Worm (Caenorhabditis elegans) whole organism, L4 larva: ENCODE measurements around the gene ceh-76.
A peak's percentile ranks its signal among the peaks of the same experiment; 100 is the strongest.

Source experiments
- D1046.2 ChIP-seq: fragments of 200-800 bp; sonication (Bioruptor generic); IDR thresholded peaks from 2 replicates; pipeline ENCODE4 v1.3.6; 2022; ENCODE audit warnings: missing genetic modification characterization, missing compliant biosample characterization
- F44E2.7 ChIP-seq: fragments of 200-800 bp; sonication (Bioruptor generic); IDR thresholded peaks from 2 replicates; pipeline ENCODE4 v2.1.2; 2022; ENCODE audit warnings: missing genetic modification characterization, missing compliant biosample characterization
- T26A8.4 ChIP-seq: fragments of 200-800 bp; sonication (Bioruptor generic); IDR thresholded peaks from 2 replicates; pipeline ENCODE4 v1.3.6; 2022; ENCODE audit warnings: missing genetic modification characterization, missing compliant biosample characterization
- Y48G9A.11 ChIP-seq: fragments of 200-800 bp; sonication (Bioruptor generic); IDR thresholded peaks from 2 replicates; pipeline ENCODE4 v1.3.6; 2022; ENCODE audit warnings: missing genetic modification reagents, missing genetic modification characterization, missing compliant biosample characterization
- Y5F2A.4 ChIP-seq: fragments of 200-800 bp; sonication (Bioruptor generic); optimal IDR thresholded peaks from 2 replicates; lab custom pipeline; 2018; ENCODE audit warnings: mild to moderate bottlenecking, missing genetic modification characterization, missing compliant biosample characterization
- Y75B8A.6 ChIP-seq: fragments of 200-800 bp; sonication (Bioruptor generic); IDR thresholded peaks from 2 replicates; pipeline ENCODE4 v1.3.6; 2022; ENCODE audit warnings: missing genetic modification reagents, missing genetic modification characterization, missing compliant biosample characterization
- ZK337.2 ChIP-seq: fragments of 200-800 bp; sonication (Bioruptor generic); IDR thresholded peaks from 2 replicates; pipeline ENCODE4 v1.3.6; 2022; ENCODE audit warnings: missing genetic modification reagents, missing genetic modification characterization, missing compliant biosample characterization
- aha-1 ChIP-seq: fragments of 150-350 bp; peaks from one replicate; lab custom pipeline; 2014; ENCODE audit warnings: missing biosample characterization, missing genetic modification characterization
- ceh-32 ChIP-seq: sonication (generic microtip); optimal IDR thresholded peaks from 2 replicates; lab custom pipeline; 2016; ENCODE audit warnings: mild to moderate bottlenecking, missing genetic modification characterization, missing compliant biosample characterization; ENCODE audit not compliant: poor library complexity
- ceh-62 ChIP-seq: sonication (generic microtip); optimal IDR thresholded peaks from 2 replicates; lab custom pipeline; 2017; ENCODE audit warnings: missing biosample characterization, missing genetic modification characterization
- ctbp-1 ChIP-seq: fragments of 200-800 bp; sonication (Bioruptor generic); IDR thresholded peaks from 2 replicates; pipeline ENCODE4 v1.3.6; 2022; ENCODE audit warnings: missing genetic modification reagents, missing genetic modification characterization, missing compliant biosample characterization
- daf-16 ChIP-seq, 3 experiments: sonication (generic microtip); optimal IDR thresholded peaks; 2 replicates each; lab custom pipeline; 2016 to 2017; ENCODE audit warnings: missing genetic modification characterization in 3 of 3, missing genetic modification reagents in 3 of 3, mild to moderate bottlenecking in 2 of 3, missing compliant biosample characterization in 2 of 3, missing biosample characterization in 1 of 3, moderate library complexity in 1 of 3
- dmd-6 ChIP-seq: fragments of 200-800 bp; sonication (Bioruptor generic); IDR thresholded peaks from 2 replicates; pipeline ENCODE4 v1.3.6; 2022; ENCODE audit warnings: missing genetic modification reagents, missing genetic modification characterization, missing compliant biosample characterization
- dmd-8 ChIP-seq: fragments of 200-800 bp; sonication (Bioruptor generic); IDR thresholded peaks from 2 replicates; pipeline ENCODE4 v1.3.6; 2022; ENCODE audit warnings: missing genetic modification characterization, missing compliant biosample characterization
- dve-1 ChIP-seq: sonication (generic microtip); optimal IDR thresholded peaks from 2 replicates; lab custom pipeline; 2017; ENCODE audit warnings: antibody characterized with exemption, mild to moderate bottlenecking, missing genetic modification characterization, missing compliant biosample characterization; ENCODE audit not compliant: insufficient read depth
- egl-43 ChIP-seq: fragments of 200-800 bp; sonication (Bioruptor generic); IDR thresholded peaks from 2 replicates; pipeline ENCODE4 v1.3.6; 2022; ENCODE audit warnings: missing genetic modification reagents, missing genetic modification characterization, missing compliant biosample characterization
- fkh-10 ChIP-seq: fragments of 150-350 bp; optimal IDR thresholded peaks from 2 replicates; lab custom pipeline; 2014; ENCODE audit warnings: missing biosample characterization, missing genetic modification reagents, missing genetic modification characterization
- gei-8 ChIP-seq: fragments of 200-800 bp; sonication (Bioruptor generic); optimal IDR thresholded peaks from 2 replicates; lab custom pipeline; 2018; ENCODE audit warnings: mild to moderate bottlenecking, missing genetic modification characterization, missing compliant biosample characterization
- hif-1 ChIP-seq, 2 experiments: sonication (generic microtip); optimal IDR thresholded peaks; 2 replicates each; lab custom pipeline; 2016 to 2017; ENCODE audit warnings: missing compliant biosample characterization in 2 of 2, missing genetic modification characterization in 2 of 2, missing genetic modification reagents in 2 of 2, missing genotype in 2 of 2, mild to moderate bottlenecking in 1 of 2
- hlh-11 ChIP-seq: fragments of 200-800 bp; sonication (Bioruptor generic); optimal IDR thresholded peaks from 2 replicates; lab custom pipeline; 2018; ENCODE audit warnings: mild to moderate bottlenecking, missing genetic modification characterization, missing compliant biosample characterization
- hlh-30 ChIP-seq: sonication (generic microtip); optimal IDR thresholded peaks from 2 replicates; lab custom pipeline; 2017; ENCODE audit warnings: antibody characterized with exemption, mild to moderate bottlenecking, missing genetic modification characterization, missing compliant biosample characterization; ENCODE audit not compliant: insufficient read depth
- lim-7 ChIP-seq: fragments of 200-800 bp; sonication (Bioruptor generic); IDR thresholded peaks from 2 replicates; pipeline ENCODE4 v1.3.6; 2022; ENCODE audit warnings: missing genetic modification characterization, missing compliant biosample characterization
- lin-13 ChIP-seq: fragments of 150-350 bp; optimal IDR thresholded peaks from 2 replicates; lab custom pipeline; 2014; ENCODE audit warnings: missing biosample characterization, missing genetic modification reagents, missing genetic modification characterization
- lin-29 ChIP-seq: fragments of 200-800 bp; sonication (Bioruptor generic); IDR thresholded peaks from 2 replicates; pipeline ENCODE4 v1.3.6; 2022; ENCODE audit warnings: missing genetic modification reagents, missing genetic modification characterization, missing compliant biosample characterization
- lin-39 ChIP-seq: fragments of 150-350 bp; optimal IDR thresholded peaks from 2 replicates; lab custom pipeline; 2014; ENCODE audit warnings: missing biosample characterization, missing genetic modification reagents, missing genetic modification characterization
- lsy-2 ChIP-seq, 2 experiments: fragments of 150-350 bp in 1 of 2; sonication (generic microtip) in 1 of 2; optimal IDR thresholded peaks; 2 replicates each; lab custom pipeline; 2014 to 2017; ENCODE audit warnings: missing biosample characterization in 2 of 2, missing genetic modification characterization in 2 of 2
- madf-5 ChIP-seq, 2 experiments: fragments of 200-800 bp; sonication (Bioruptor generic); IDR thresholded peaks; 2 replicates each; pipeline ENCODE4 v1.3.6; 2022; ENCODE audit warnings: missing compliant biosample characterization in 2 of 2, missing genetic modification characterization in 2 of 2
- madf-9 ChIP-seq: fragments of 200-800 bp; sonication (Bioruptor generic); conservative IDR thresholded peaks from 2 replicates; pipeline ENCODE4 v1.3.6; 2022; ENCODE audit warnings: missing genetic modification reagents, missing genetic modification characterization, missing compliant biosample characterization
- mep-1 ChIP-seq: fragments of 150-350 bp; sonication (generic microtip); optimal IDR thresholded peaks from 3 replicates; lab custom pipeline; 2014; ENCODE audit warnings: missing biosample characterization, missing genetic modification characterization
- mes-2 ChIP-seq: sonication (generic microtip); optimal IDR thresholded peaks from 2 replicates; lab custom pipeline; 2016; ENCODE audit warnings: missing genotype, mild to moderate bottlenecking, missing genetic modification characterization, missing compliant biosample characterization; ENCODE audit not compliant: poor library complexity, severe bottlenecking
- mxl-2 ChIP-seq: fragments of 200-800 bp; sonication (Bioruptor generic); conservative IDR thresholded peaks from 2 replicates; pipeline ENCODE4 v1.3.6; 2022; ENCODE audit warnings: missing genetic modification reagents, missing genetic modification characterization, missing compliant biosample characterization
- mxl-3 ChIP-seq: fragments of 200-800 bp; sonication (Bioruptor generic); optimal IDR thresholded peaks from 2 replicates; lab custom pipeline; 2018; ENCODE audit warnings: mild to moderate bottlenecking, missing genetic modification characterization, missing compliant biosample characterization
- nhr-11 ChIP-seq: fragments of 150-350 bp; optimal IDR thresholded peaks from 2 replicates; lab custom pipeline; 2014; ENCODE audit warnings: missing biosample characterization, missing genetic modification characterization
- nhr-237 ChIP-seq: sonication (generic microtip); optimal IDR thresholded peaks from 2 replicates; lab custom pipeline; 2017; ENCODE audit warnings: missing biosample characterization, missing genetic modification characterization
- nhr-28 ChIP-seq: fragments of 150-350 bp; optimal IDR thresholded peaks from 2 replicates; lab custom pipeline; 2014; ENCODE audit warnings: missing biosample characterization, missing genetic modification characterization
- nhr-6 ChIP-seq: fragments of 150-350 bp; optimal IDR thresholded peaks from 2 replicates; lab custom pipeline; 2014; ENCODE audit warnings: missing biosample characterization, missing genetic modification characterization
- nhr-76 ChIP-seq: fragments of 150-350 bp; optimal IDR thresholded peaks from 2 replicates; lab custom pipeline; 2014; ENCODE audit warnings: missing biosample characterization, missing genetic modification characterization
- pha-4 ChIP-seq, 2 experiments: fragments of 150-350 bp in 1 of 2; fragments of 200-800 bp in 1 of 2; sonication (Bioruptor generic) in 1 of 2; IDR thresholded peaks in 1 of 2; optimal IDR thresholded peaks in 1 of 2; 2 replicates each; pipeline versions ENCODE4 v1.3.6 to Lab custom; 2014 to 2022; ENCODE audit warnings: missing genetic modification characterization in 2 of 2, missing genetic modification reagents in 2 of 2, missing biosample characterization in 1 of 2, missing compliant biosample characterization in 1 of 2
- pqm-1 ChIP-seq: sonication (generic microtip); optimal IDR thresholded peaks from 2 replicates; lab custom pipeline; 2017; ENCODE audit warnings: missing biosample characterization, missing genetic modification characterization
- rbr-2 ChIP-seq: sonication (generic microtip); optimal IDR thresholded peaks from 2 replicates; lab custom pipeline; 2016; ENCODE audit warnings: missing genotype, missing genetic modification characterization, missing compliant biosample characterization
- skn-1 ChIP-seq: fragments of 150-350 bp; optimal IDR thresholded peaks from 2 replicates; lab custom pipeline; 2014; ENCODE audit warnings: missing biosample characterization, missing genetic modification characterization
- snpc-4 ChIP-seq: fragments of 150-350 bp; optimal IDR thresholded peaks from 2 replicates; lab custom pipeline; 2014; ENCODE audit warnings: missing biosample characterization, missing genetic modification characterization
- unc-130 ChIP-seq: sonication (generic microtip); optimal IDR thresholded peaks from 2 replicates; lab custom pipeline; 2016; ENCODE audit warnings: missing genetic modification reagents, missing genetic modification characterization, missing compliant biosample characterization
- unc-62 ChIP-seq, 3 experiments: fragments of 150-350 bp in 1 of 3; sonication (generic microtip); optimal IDR thresholded peaks in 2 of 3; peaks in 1 of 3; 1 replicate in 1 of 3; 2 replicates in 2 of 3; lab custom pipeline; 2014 to 2017; ENCODE audit warnings: missing biosample characterization in 3 of 3, missing genetic modification characterization in 3 of 3, missing genetic modification reagents in 3 of 3, missing genotype in 1 of 3
- ztf-7 ChIP-seq: fragments of 150-350 bp; optimal IDR thresholded peaks from 2 replicates; lab custom pipeline; 2014; ENCODE audit warnings: missing biosample characterization, missing genetic modification characterization

The ceh-76 gene

DNA sequence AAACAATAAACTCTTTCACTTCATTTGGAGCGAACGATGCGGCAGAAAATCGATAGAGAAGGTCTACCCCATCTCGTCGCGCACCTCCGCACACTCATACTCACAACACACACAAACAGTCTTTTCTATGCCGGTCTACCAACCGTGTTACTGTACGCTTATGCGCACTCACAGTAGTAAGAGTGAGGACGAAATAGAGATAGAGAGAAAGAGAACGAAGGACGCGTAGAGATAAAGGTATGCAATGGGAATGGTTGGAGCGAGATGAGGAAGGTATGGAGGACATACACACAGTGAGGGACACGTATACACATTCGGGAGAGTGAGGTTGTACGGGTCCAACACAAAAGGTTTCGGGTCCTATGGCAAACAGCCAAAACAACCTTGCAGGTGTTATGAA lies 15.7 kb downstream of the ceh-76 start (continued):
- TF ChIP-seq madf-9 (GFP tag; lab: Robert Waterston, UW), result no peak
- no peak for TF ChIP-seq ceh-62 (tag; lab: Kevin White, UChicago)
- TF ChIP-seq nhr-237 (tag; lab: Kevin White, UChicago), result no peak
- TF ChIP-seq nhr-76 (tag; lab: Kevin White, UChicago), result no peak
- TF ChIP-seq F44E2.7, result 0 out of 2 replicates have a peak, but pooled peaks have one; percentile 35
- peak; percentile 21 for TF ChIP-seq rbr-2 (tag; lab: Kevin White, UChicago)
- peak in 1 of 2 experiments; percentile 54 for TF ChIP-seq lsy-2 (tag; optimal IDR thresholded peaks at IDR 0.05; lab: Kevin White, UChicago)
- TF ChIP-seq Y48G9A.11, result no peak
- TF ChIP-seq lin-13 (GFP tag; lab: Kevin White, UChicago), result no peak
- TF ChIP-seq madf-5 (GFP tag; IDR thresholded peaks at IDR 0.05; lab: Robert Waterston, UW), result no peak

DNA sequence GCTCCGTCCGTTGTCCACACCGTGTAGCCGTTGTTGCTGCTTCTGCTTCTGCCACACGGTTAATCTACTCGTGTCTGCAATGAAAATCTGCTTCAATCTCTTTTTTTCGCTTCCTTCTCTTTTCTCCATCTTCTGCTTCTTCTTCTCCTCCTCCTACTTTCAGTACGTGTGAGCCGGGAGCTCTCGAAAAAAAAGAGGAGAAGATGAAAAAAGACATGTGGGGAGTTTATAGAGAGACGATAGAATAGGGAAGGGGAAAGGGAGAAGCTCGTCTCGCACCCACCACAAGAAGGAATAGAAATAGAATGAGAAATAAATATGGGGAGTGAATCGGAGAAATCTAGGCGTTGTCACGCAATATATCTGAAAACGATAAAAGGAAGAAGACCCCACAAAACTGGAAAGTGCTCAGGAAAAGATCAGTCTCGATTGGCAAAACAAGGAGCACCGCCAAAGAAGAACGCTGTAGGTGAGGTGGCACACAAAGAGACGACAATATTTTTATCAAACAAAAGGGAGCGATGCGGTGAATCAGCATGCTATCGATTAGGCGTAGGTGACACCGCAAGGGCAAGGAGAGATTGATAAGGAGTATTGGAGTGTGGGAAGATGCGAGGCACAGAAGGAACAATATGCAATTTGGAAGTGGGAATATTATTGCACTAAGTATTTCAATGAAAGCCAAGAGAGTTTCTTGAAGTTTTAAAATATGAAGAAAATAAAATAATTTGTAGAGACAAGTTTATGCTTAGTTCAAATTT lies 16.6 kb downstream of the ceh-76 start, which contains the start of gene let-413:
TSS of gene let-413 (minus strand) at position 76 of the 761 bp plus-strand sequence.
- TF ChIP-seq nhr-28 (tag; lab: Kevin White, UChicago), result peak; percentile 66
- TF ChIP-seq lin-29, result no peak
- TF ChIP-seq ctbp-1 (GFP tag; lab: Robert Waterston, UW), result 0 out of 2 replicates have a peak, but pooled peaks have one; percentile 10
- no peak for TF ChIP-seq nhr-11
- peak; percentile 52 for TF ChIP-seq mes-2
- TF ChIP-seq egl-43, result no peak
- peak in 1 of 2 experiments; percentile 23 for TF ChIP-seq lsy-2 (tag; optimal IDR thresholded peaks at IDR 0.05; lab: Kevin White, UChicago)
- TF ChIP-seq ceh-32 (tag; lab: Kevin White, UChicago), result no peak
- no peak for TF ChIP-seq madf-5 (GFP tag; IDR thresholded peaks at IDR 0.05; lab: Robert Waterston, UW)
- TF ChIP-seq mxl-3 (GFP tag; lab: Kevin White, UChicago), result peak; percentile 37
- TF ChIP-seq ztf-7, result no peak
- no peak for TF ChIP-seq gei-8 (GFP tag; lab: Kevin White, UChicago)
- TF ChIP-seq nhr-237 (tag; lab: Kevin White, UChicago), result no peak
- peak; percentile 44 for TF ChIP-seq nhr-6
- TF ChIP-seq fkh-10 (GFP tag; lab: Kevin White, UChicago), result peak; percentile 16
- no peak for TF ChIP-seq ZK337.2 (GFP tag; lab: Robert Waterston, UW)
- peak; percentile 90 for TF ChIP-seq aha-1 (tag; lab: Kevin White, UChicago)
- no peak for TF ChIP-seq unc-130 (GFP tag; lab: Kevin White, UChicago)
- peak; percentile 8 for TF ChIP-seq hlh-30 (tag; lab: Kevin White, UChicago)
- TF ChIP-seq hlh-11 (tag; lab: Kevin White, UChicago), result peak; percentile 44
- TF ChIP-seq unc-62 (GFP tag; optimal IDR thresholded peaks at IDR 0.05 in 1 of 2; lab: Kevin White, UChicago), result peak in 1 of 2 experiments; percentile 88
- TF ChIP-seq unc-62 (tag; optimal IDR thresholded peaks at IDR 0.05; lab: Kevin White, UChicago), result no peak
- TF ChIP-seq D1046.2, result no peak
- TF ChIP-seq T26A8.4 (GFP tag; lab: Robert Waterston, UW), result no peak
- TF ChIP-seq daf-16 (GFP tag; optimal IDR thresholded peaks at IDR 0.05; lab: Kevin White, UChicago), result no peak
- peak; percentile 39 for TF ChIP-seq daf-16 (tag; optimal IDR thresholded peaks at IDR 0.05; lab: Kevin White, UChicago)
- no peak for TF ChIP-seq hif-1 (tag; optimal IDR thresholded peaks at IDR 0.05; lab: Kevin White, UChicago)
- TF ChIP-seq dmd-6 (GFP tag; lab: Robert Waterston, UW), result peak; percentile 28; the same call in 1 of the 2 replicates
- TF ChIP-seq Y75B8A.6 (GFP tag; lab: Robert Waterston, UW), result no peak
- no peak for TF ChIP-seq lim-7 (GFP tag; lab: Robert Waterston, UW)
- TF ChIP-seq snpc-4 (tag; lab: Kevin White, UChicago), result no peak
- no peak for TF ChIP-seq lin-39
- 0 out of 2 replicates have a peak, but pooled peaks have one; percentile 27 for TF ChIP-seq pha-4 (GFP tag; IDR thresholded peaks at IDR 0.05; lab: Robert Waterston, UW)
- no peak for TF ChIP-seq pha-4 (tag; optimal IDR thresholded peaks at IDR 0.05; lab: Kevin White, UChicago)
- peak; percentile 76 for TF ChIP-seq pqm-1
- TF ChIP-seq mep-1 (tag; lab: Kevin White, UChicago), result peak; percentile 20
- TF ChIP-seq skn-1 (tag; lab: Kevin White, UChicago), result no peak
- TF ChIP-seq F44E2.7, result no peak
- TF ChIP-seq dmd-8, result no peak
- TF ChIP-seq mxl-2, result no peak
- no peak for TF ChIP-seq Y5F2A.4
- peak; percentile 58 for TF ChIP-seq dve-1 (tag; lab: Kevin White, UChicago)
